Fruit fly (Drosophila melanogaster) whole organism, embryonic: ENCODE data around the gene CG31638.

ENCODE experiments used
- Aef1 ChIP-seq: fragments of 200-800 bp; sonication (Bioruptor generic); IDR thresholded peaks from 3 replicates; pipeline ENCODE4 v1.3.6; 2022; ENCODE audit warnings: missing biosample characterization, missing genetic modification characterization
- C15 ChIP-seq: fragments of 200-800 bp; sonication (Bioruptor generic); IDR thresholded peaks from 3 replicates; pipeline ENCODE4 v1.3.6; 2022; ENCODE audit warnings: missing biosample characterization, missing genetic modification characterization
- CG11456 ChIP-seq: fragments of 200-800 bp; sonication (Bioruptor generic); IDR thresholded peaks from 3 replicates; pipeline ENCODE4 v1.3.6; 2022; ENCODE audit warnings: missing biosample characterization, missing genetic modification characterization
- CG11504 ChIP-seq: fragments of 200-800 bp; sonication (Bioruptor generic); optimal IDR thresholded peaks from 3 replicates; lab custom pipeline; 2019; ENCODE audit warnings: missing biosample characterization, mild to moderate bottlenecking, missing genetic modification characterization, moderate library complexity
- CG13624 ChIP-seq: fragments of 200-800 bp; sonication (Bioruptor generic); optimal IDR thresholded peaks from 2 replicates; lab custom pipeline; 2016; ENCODE audit warnings: missing biosample characterization, missing genetic modification characterization
- CG13894 ChIP-seq: fragments of 200-800 bp; sonication (Bioruptor generic); optimal IDR thresholded peaks from 3 replicates; lab custom pipeline; 2018; ENCODE audit warnings: missing biosample characterization, mild to moderate bottlenecking, missing genetic modification characterization, moderate library complexity
- CG14014 ChIP-seq: fragments of 200-800 bp; sonication (Bioruptor generic); IDR thresholded peaks from 2 replicates; pipeline ENCODE4 v1.3.6; 2022; ENCODE audit warnings: missing biosample characterization, missing genetic modification characterization
- CG18011 ChIP-seq: fragments of 200-800 bp; sonication (Bioruptor generic); optimal IDR thresholded peaks from 2 replicates; lab custom pipeline; 2017; ENCODE audit warnings: missing biosample characterization, missing genetic modification characterization, mild to moderate bottlenecking, moderate library complexity, missing genotype
- CG18476 ChIP-seq: fragments of 200-800 bp; sonication (Bioruptor generic); optimal IDR thresholded peaks from 2 replicates; lab custom pipeline; 2016; ENCODE audit warnings: missing biosample characterization, mild to moderate bottlenecking, missing genetic modification characterization
- CG2120 ChIP-seq: fragments of 200-800 bp; sonication (Bioruptor generic); optimal IDR thresholded peaks from 3 replicates; lab custom pipeline; 2016; ENCODE audit warnings: missing biosample characterization, missing genetic modification characterization
- CG2678 ChIP-seq: fragments of 200-800 bp; sonication (Bioruptor generic); optimal IDR thresholded peaks from 3 replicates; lab custom pipeline; 2019; ENCODE audit warnings: missing biosample characterization, mild to moderate bottlenecking, missing genetic modification characterization, moderate library complexity
- CG31388 ChIP-seq: fragments of 200-800 bp; sonication (Bioruptor generic); optimal IDR thresholded peaks from 2 replicates; lab custom pipeline; 2016; ENCODE audit warnings: missing biosample characterization, missing genetic modification characterization
- CG32772 ChIP-seq: fragments of 200-800 bp; sonication (Bioruptor generic); IDR thresholded peaks from 2 replicates; pipeline ENCODE4 v1.3.6; 2022; ENCODE audit warnings: missing biosample characterization, missing genetic modification characterization
- CG33557 ChIP-seq: fragments of 200-800 bp; sonication (Bioruptor generic); optimal IDR thresholded peaks from 2 replicates; lab custom pipeline; 2019; ENCODE audit warnings: missing biosample characterization, mild to moderate bottlenecking, missing genetic modification characterization, moderate library complexity
- CG3407 ChIP-seq: fragments of 200-800 bp; sonication (Bioruptor generic); optimal IDR thresholded peaks from 2 replicates; lab custom pipeline; 2018; ENCODE audit warnings: missing biosample characterization, mild to moderate bottlenecking, missing genetic modification characterization
- CG4282 ChIP-seq: fragments of 200-800 bp; sonication (Bioruptor generic); optimal IDR thresholded peaks from 2 replicates; lab custom pipeline; 2016; ENCODE audit warnings: missing biosample characterization, missing genetic modification characterization
- CG5180 ChIP-seq: fragments of 200-800 bp; sonication (Bioruptor generic); optimal IDR thresholded peaks from 3 replicates; lab custom pipeline; 2017; ENCODE audit warnings: missing biosample characterization, missing genetic modification characterization, mild to moderate bottlenecking, moderate library complexity, missing genetic modification reagents
- CG6689 ChIP-seq: fragments of 200-800 bp; sonication (Bioruptor generic); IDR thresholded peaks from 2 replicates; pipeline ENCODE4 v1.3.6; 2022; ENCODE audit warnings: missing biosample characterization, missing genetic modification characterization
- CG7786 ChIP-seq: fragments of 200-800 bp; sonication (Bioruptor generic); optimal IDR thresholded peaks from 2 replicates; lab custom pipeline; 2016; ENCODE audit warnings: missing biosample characterization, missing genetic modification characterization
- CG8359 ChIP-seq: fragments of 200-800 bp; sonication (Bioruptor generic); optimal IDR thresholded peaks from 2 replicates; lab custom pipeline; 2017; ENCODE audit warnings: missing biosample characterization, mild to moderate bottlenecking, missing genetic modification characterization, borderline replicate concordance
- CG8765 ChIP-seq: fragments of 200-800 bp; sonication (Bioruptor generic); IDR thresholded peaks from 2 replicates; pipeline ENCODE4 v1.3.6; 2022; ENCODE audit warnings: missing biosample characterization, missing genetic modification characterization
- CG9609 ChIP-seq: fragments of 200-800 bp; sonication (Bioruptor generic); optimal IDR thresholded peaks from 3 replicates; lab custom pipeline; 2016; ENCODE audit warnings: missing biosample characterization, missing genetic modification characterization
- D19B ChIP-seq: fragments of 200-800 bp; sonication (Bioruptor generic); optimal IDR thresholded peaks from 2 replicates; lab custom pipeline; 2017; ENCODE audit warnings: missing biosample characterization, mild to moderate bottlenecking, missing genetic modification characterization
- Dek ChIP-seq: fragments of 200-800 bp; sonication (Bioruptor generic); optimal IDR thresholded peaks from 3 replicates; lab custom pipeline; 2019; ENCODE audit warnings: missing biosample characterization, mild to moderate bottlenecking, missing genetic modification characterization, moderate library complexity
- Hr3 ChIP-seq: fragments of 200-800 bp; sonication (Bioruptor generic); optimal IDR thresholded peaks from 3 replicates; lab custom pipeline; 2016; ENCODE audit warnings: missing biosample characterization, missing genetic modification characterization
- Lim3 ChIP-seq: fragments of 200-800 bp; sonication (Bioruptor generic); IDR thresholded peaks from 2 replicates; pipeline ENCODE4 v1.3.6; 2022; ENCODE audit warnings: missing biosample characterization, missing genetic modification characterization
- Mes4 ChIP-seq: fragments of 200-800 bp; sonication (Bioruptor generic); optimal IDR thresholded peaks from 2 replicates; lab custom pipeline; 2016; ENCODE audit warnings: missing biosample characterization, missing genetic modification characterization
- Pdp1 ChIP-seq, 2 experiments: fragments of 200-800 bp; sonication (Bioruptor generic); optimal IDR thresholded peaks; 3 replicates each; lab custom pipeline; 2016; ENCODE audit warnings: missing biosample characterization in 2 of 2, missing genetic modification characterization in 2 of 2, mild to moderate bottlenecking in 1 of 2, moderate library complexity in 1 of 2
- Ptx1 ChIP-seq: fragments of 200-800 bp; sonication (Bioruptor generic); IDR thresholded peaks from 2 replicates; pipeline ENCODE4 v1.3.6; 2022; ENCODE audit warnings: missing biosample characterization, missing genetic modification characterization
- Usf ChIP-seq: fragments of 200-800 bp; sonication (Bioruptor generic); optimal IDR thresholded peaks from 2 replicates; lab custom pipeline; 2017; ENCODE audit warnings: missing genotype, missing biosample characterization, missing genetic modification characterization
- bigmax ChIP-seq: fragments of 200-800 bp; sonication (Bioruptor generic); optimal IDR thresholded peaks from 2 replicates; lab custom pipeline; 2018; ENCODE audit warnings: missing biosample characterization, mild to moderate bottlenecking, missing genetic modification characterization
- br ChIP-seq: fragments of >200 bp; optimal IDR thresholded peaks from 2 replicates; lab custom pipeline; 2017
- bsh ChIP-seq, 2 experiments: fragments of 200-800 bp; sonication (Bioruptor generic); optimal IDR thresholded peaks; 2 replicates each; lab custom pipeline; 2017 to 2018; ENCODE audit warnings: mild to moderate bottlenecking in 2 of 2, missing biosample characterization in 2 of 2, missing genetic modification characterization in 2 of 2, moderate library complexity in 1 of 2
- ci ChIP-seq: fragments of 200-800 bp; sonication (Bioruptor generic); IDR thresholded peaks from 3 replicates; pipeline ENCODE4 v1.3.6; 2022; ENCODE audit warnings: missing biosample characterization, missing genetic modification characterization
- crol ChIP-seq: fragments of 200-800 bp; sonication (Bioruptor generic); IDR thresholded peaks from 2 replicates; pipeline ENCODE4 v1.3.6; 2022; ENCODE audit warnings: missing biosample characterization, missing genetic modification characterization
- emc ChIP-seq: fragments of 200-800 bp; sonication (Bioruptor generic); optimal IDR thresholded peaks from 2 replicates; lab custom pipeline; 2016; ENCODE audit warnings: missing biosample characterization, missing genetic modification characterization
- esg ChIP-seq: fragments of 200-800 bp; sonication (Bioruptor generic); conservative IDR thresholded peaks from 2 replicates; pipeline ENCODE4 v1.3.6; 2022; ENCODE audit warnings: missing biosample characterization, missing genetic modification characterization
- gcm ChIP-seq: fragments of 200-800 bp; sonication (Bioruptor generic); optimal IDR thresholded peaks from 2 replicates; lab custom pipeline; 2019; ENCODE audit warnings: missing biosample characterization, mild to moderate bottlenecking, missing genetic modification characterization, moderate library complexity
- gsb-n ChIP-seq: fragments of 200-800 bp; sonication (Bioruptor generic); optimal IDR thresholded peaks from 3 replicates; lab custom pipeline; 2018; ENCODE audit warnings: missing biosample characterization, mild to moderate bottlenecking, missing genetic modification characterization
- ham ChIP-seq: fragments of 200-800 bp; sonication (Bioruptor generic); IDR thresholded peaks from 2 replicates; pipeline ENCODE4 v1.3.6; 2022; ENCODE audit warnings: missing biosample characterization, missing genetic modification characterization
- ind ChIP-seq: fragments of 200-800 bp; sonication (Bioruptor generic); optimal IDR thresholded peaks from 3 replicates; lab custom pipeline; 2016; ENCODE audit warnings: missing biosample characterization, missing genetic modification characterization
- kay ChIP-seq: fragments of 200-800 bp; sonication (Bioruptor generic); optimal IDR thresholded peaks from 2 replicates; lab custom pipeline; 2016; ENCODE audit warnings: missing biosample characterization, missing genetic modification characterization
- lmd ChIP-seq: fragments of 200-800 bp; sonication (Bioruptor generic); IDR thresholded peaks from 2 replicates; pipeline ENCODE4 v1.3.6; 2022; ENCODE audit warnings: missing biosample characterization, missing genetic modification characterization
- nom ChIP-seq: fragments of 200-800 bp; sonication (Bioruptor generic); optimal IDR thresholded peaks from 2 replicates; lab custom pipeline; 2017; ENCODE audit warnings: missing biosample characterization, missing genetic modification characterization, mild to moderate bottlenecking, moderate library complexity, missing genetic modification reagents
- oc ChIP-seq: fragments of 200-800 bp; sonication (Bioruptor generic); optimal IDR thresholded peaks from 2 replicates; lab custom pipeline; 2018; ENCODE audit warnings: missing biosample characterization, mild to moderate bottlenecking, missing genetic modification characterization, moderate library complexity
- pan ChIP-seq, 4 experiments: fragments of >200 bp in 3 of 4; fragments of 200-800 bp in 1 of 4; sonication (Bioruptor generic) in 1 of 4; optimal IDR thresholded peaks in 3 of 4; IDR thresholded peaks in 1 of 4; 2 replicates each; pipeline versions ENCODE4 v1.3.6 to Lab custom; 2017 to 2022; ENCODE audit warnings: missing biosample characterization in 2 of 4, missing genetic modification characterization in 2 of 4, mixed read lengths in 1 of 4
- ssp ChIP-seq: fragments of 200-800 bp; sonication (Bioruptor generic); IDR thresholded peaks from 2 replicates; pipeline ENCODE4 v1.3.6; 2022; ENCODE audit warnings: missing biosample characterization, missing genetic modification characterization
- stc ChIP-seq: fragments of 200-800 bp; sonication (Bioruptor generic); IDR thresholded peaks from 2 replicates; pipeline ENCODE4 v1.3.6; 2022; ENCODE audit warnings: missing biosample characterization, missing genetic modification characterization
- sug ChIP-seq: fragments of 200-800 bp; optimal IDR thresholded peaks from 2 replicates; lab custom pipeline; 2019; ENCODE audit warnings: missing biosample characterization, mild to moderate bottlenecking, missing genetic modification characterization, moderate library complexity
- wor ChIP-seq: fragments of 200-800 bp; sonication (Bioruptor generic); IDR thresholded peaks from 2 replicates; pipeline ENCODE4 v1.3.6; 2022; ENCODE audit warnings: missing biosample characterization, missing genetic modification characterization
- z ChIP-seq: fragments of 200-800 bp; sonication (Bioruptor generic); IDR thresholded peaks from 3 replicates; pipeline ENCODE4 v1.3.6; 2022; ENCODE audit warnings: missing biosample characterization, missing genetic modification characterization
- zfh2 ChIP-seq: fragments of 200-800 bp; sonication (Bioruptor generic); optimal IDR thresholded peaks from 2 replicates; lab custom pipeline; 2016; ENCODE audit warnings: missing biosample characterization, missing genetic modification characterization

The CG31638 gene

dm6 chr2L:6508666-6509065 lies 17.8 kb downstream of the CG31638 start (continued):
- TF ChIP-seq CG14014 (GFP tag; lab: Robert Waterston, UW): no peak
- TF ChIP-seq CG31388: no peak
- TF ChIP-seq CG11456: no peak
- TF ChIP-seq CG9609: no peak
- no peak for TF ChIP-seq CG33557 (GFP tag; lab: Kevin White, UChicago)
- no peak for TF ChIP-seq esg (GFP tag; lab: Robert Waterston, UW)
- no peak for TF ChIP-seq CG6689 (GFP tag; lab: Robert Waterston, UW)
- TF ChIP-seq CG7786: no peak
- no peak for TF ChIP-seq gsb-n (tag; lab: Kevin White, UChicago)
- no peak for TF ChIP-seq ssp (GFP tag; lab: Robert Waterston, UW)
- no peak for TF ChIP-seq wor (GFP tag; lab: Robert Waterston, UW)
- TF ChIP-seq Aef1 (GFP tag; lab: Robert Waterston, UW): no peak
- TF ChIP-seq Pdp1 (GFP tag; optimal IDR thresholded peaks at IDR 0.05; lab: Kevin White, UChicago): no peak
- TF ChIP-seq Mes4 (GFP tag; lab: Kevin White, UChicago): no peak
- TF ChIP-seq gcm (GFP tag; lab: Kevin White, UChicago): peak; percentile 12
- no peak for TF ChIP-seq emc (GFP tag; lab: Kevin White, UChicago)
- no peak for TF ChIP-seq CG32772 (GFP tag; lab: Robert Waterston, UW)
- no peak for TF ChIP-seq br (lab: Kevin White, UChicago)
- TF ChIP-seq CG13624 (GFP tag; lab: Kevin White, UChicago): no peak
- 0 out of 3 replicates have a peak, but pooled peaks have one; percentile 14 for TF ChIP-seq ci (GFP tag; lab: Robert Waterston, UW)
- no peak for TF ChIP-seq oc (tag; lab: Kevin White, UChicago)
- TF ChIP-seq CG18476 (GFP tag; lab: Kevin White, UChicago): no peak
- 0 out of 2 replicates have a peak, but pooled peaks have one; percentile 22 for TF ChIP-seq lmd
- TF ChIP-seq CG18011: no peak
- no peak for TF ChIP-seq CG5180 (GFP tag; lab: Kevin White, UChicago)
- no peak for TF ChIP-seq CG8359 (GFP tag; lab: Kevin White, UChicago)
- TF ChIP-seq ham (GFP tag; lab: Robert Waterston, UW): no peak
- 0 out of 2 replicates have a peak, but pooled peaks have one; percentile 26 for TF ChIP-seq Ptx1
- TF ChIP-seq bigmax (GFP tag; lab: Kevin White, UChicago): no peak
- no peak for TF ChIP-seq nom (GFP tag; lab: Kevin White, UChicago)
- no peak for TF ChIP-seq Dek (tag; lab: Kevin White, UChicago)
- no peak for TF ChIP-seq CG2120 (GFP tag; lab: Kevin White, UChicago)
- TF ChIP-seq Hr3 (GFP tag; lab: Kevin White, UChicago): peak; percentile 16
- no peak for TF ChIP-seq sug
- no peak for TF ChIP-seq ind (GFP tag; lab: Kevin White, UChicago)
- TF ChIP-seq CG2678: peak; percentile 40
- no peak for TF ChIP-seq crol (GFP tag; lab: Robert Waterston, UW)
- TF ChIP-seq zfh2: no peak
- no peak for TF ChIP-seq Usf
- TF ChIP-seq pan (optimal IDR thresholded peaks at IDR 0.05; lab: Kevin White, UChicago): no peak
- TF ChIP-seq pan (GFP tag; optimal IDR thresholded peaks at IDR 0.05 in 1 of 2, IDR thresholded peaks at IDR 0.05 in 1 of 2): peak in 1 of 2 experiments; percentile 37
- TF ChIP-seq C15 (GFP tag; lab: Robert Waterston, UW): no peak
- peak in 1 of 2 experiments; percentile 44 for TF ChIP-seq bsh (GFP tag; optimal IDR thresholded peaks at IDR 0.05; lab: Kevin White, UChicago)
- TF ChIP-seq CG13894 (tag; lab: Kevin White, UChicago): no peak
- no peak for TF ChIP-seq stc
- no peak for TF ChIP-seq kay (GFP tag; lab: Kevin White, UChicago)
- TF ChIP-seq CG8765: no peak
- no peak for TF ChIP-seq CG4282 (GFP tag; lab: Kevin White, UChicago)
- peak; percentile 6 for TF ChIP-seq CG3407 (GFP tag; lab: Kevin White, UChicago)
- peak; percentile 62 for TF ChIP-seq CG11504 (tag; lab: Kevin White, UChicago)
- TF ChIP-seq D19B: no peak
- no peak for TF ChIP-seq z (GFP tag; lab: Robert Waterston, UW)
- TF ChIP-seq Lim3 (GFP tag; lab: Robert Waterston, UW): no peak
